Fruit fly (Drosophila melanogaster) whole organism, adult: ENCODE results near the gene bond.

Source experiments
- CG11617 ChIP-seq: fragments of 200-800 bp; sonication (Bioruptor generic); optimal IDR thresholded peaks from 2 replicates; lab custom pipeline; 2017; ENCODE audit warnings: mild to moderate bottlenecking, missing biosample characterization, missing genetic modification reagents, missing genetic modification characterization
- CG12768 ChIP-seq: fragments of 200-800 bp; sonication (Bioruptor generic); optimal IDR thresholded peaks from 2 replicates; lab custom pipeline; 2017; ENCODE audit warnings: missing biosample characterization, missing genetic modification characterization, mild to moderate bottlenecking, moderate library complexity, missing genetic modification reagents
- CG14711 ChIP-seq: fragments of 200-800 bp; sonication (Bioruptor generic); optimal IDR thresholded peaks from 2 replicates; lab custom pipeline; 2018; ENCODE audit warnings: missing biosample characterization, mild to moderate bottlenecking, missing genetic modification characterization, moderate library complexity
- CG1620 ChIP-seq: fragments of 200-800 bp; sonication (Bioruptor generic); optimal IDR thresholded peaks from 2 replicates; lab custom pipeline; 2016; ENCODE audit warnings: missing biosample characterization, missing genetic modification characterization
- CG33017 ChIP-seq: fragments of 200-800 bp; sonication (Bioruptor generic); optimal IDR thresholded peaks from 2 replicates; lab custom pipeline; 2018; ENCODE audit warnings: missing biosample characterization, mild to moderate bottlenecking, missing genetic modification characterization, moderate library complexity
- CG5204 ChIP-seq: fragments of 200-800 bp; sonication (Bioruptor generic); optimal IDR thresholded peaks from 2 replicates; lab custom pipeline; 2016; ENCODE audit warnings: missing biosample characterization, missing genetic modification characterization
- CG7045 ChIP-seq: fragments of 200-800 bp; sonication (Bioruptor generic); optimal IDR thresholded peaks from 2 replicates; lab custom pipeline; 2017; ENCODE audit warnings: missing biosample characterization, mild to moderate bottlenecking, missing genetic modification characterization
- CG7101 ChIP-seq: fragments of 200-800 bp; sonication (Bioruptor generic); optimal IDR thresholded peaks from 2 replicates; lab custom pipeline; 2018; ENCODE audit warnings: missing biosample characterization, mild to moderate bottlenecking, missing genetic modification characterization, moderate library complexity
- Clk ChIP-seq: fragments of 200-800 bp; sonication (Bioruptor generic); optimal IDR thresholded peaks from 2 replicates; lab custom pipeline; 2017; ENCODE audit warnings: missing biosample characterization, missing genetic modification characterization
- Crg-1 ChIP-seq: fragments of 200-800 bp; sonication (Bioruptor generic); optimal IDR thresholded peaks from 2 replicates; lab custom pipeline; 2016; ENCODE audit warnings: missing biosample characterization, missing genetic modification characterization
- Hr96 ChIP-seq: fragments of 200-800 bp; sonication (Bioruptor generic); optimal IDR thresholded peaks from 2 replicates; lab custom pipeline; 2016; ENCODE audit warnings: missing biosample characterization, missing genetic modification characterization
- Mnt ChIP-seq: fragments of 200-800 bp; sonication (Bioruptor generic); optimal IDR thresholded peaks from 2 replicates; lab custom pipeline; 2016; ENCODE audit warnings: missing biosample characterization, mild to moderate bottlenecking, missing genetic modification characterization
- bab1 ChIP-seq: fragments of 200-800 bp; sonication (Bioruptor generic); optimal IDR thresholded peaks from 3 replicates; lab custom pipeline; 2019; ENCODE audit warnings: missing biosample characterization, mild to moderate bottlenecking, missing genetic modification characterization, moderate library complexity
- cic ChIP-seq: fragments of 200-800 bp; sonication (Bioruptor generic); optimal IDR thresholded peaks from 2 replicates; lab custom pipeline; 2017; ENCODE audit warnings: missing biosample characterization, mild to moderate bottlenecking, missing genetic modification characterization, moderate library complexity
- cnc ChIP-seq, 2 experiments: fragments of >200 bp; optimal IDR thresholded peaks; 2 replicates each; lab custom pipeline; 2017
- kay ChIP-seq: fragments of 200-800 bp; sonication (Bioruptor generic); peaks from one replicate; lab custom pipeline; 2016; ENCODE audit warnings: missing biosample characterization, missing genetic modification characterization, borderline replicate concordance
- ovo ChIP-seq: fragments of 200-800 bp; sonication (Bioruptor generic); optimal IDR thresholded peaks from 2 replicates; lab custom pipeline; 2016; ENCODE audit warnings: missing biosample characterization, missing genetic modification characterization
- pad ChIP-seq: fragments of 200-800 bp; sonication (Bioruptor generic); optimal IDR thresholded peaks from 3 replicates; lab custom pipeline; 2017; ENCODE audit warnings: missing biosample characterization, missing genetic modification characterization, mild to moderate bottlenecking, moderate library complexity, missing genetic modification reagents
- tj ChIP-seq: fragments of 200-800 bp; sonication (Bioruptor generic); optimal IDR thresholded peaks from 3 replicates; lab custom pipeline; 2017; ENCODE audit warnings: missing biosample characterization, mild to moderate bottlenecking, missing genetic modification characterization, moderate library complexity
- toe ChIP-seq: fragments of 200-800 bp; sonication (Bioruptor generic); optimal IDR thresholded peaks from 2 replicates; lab custom pipeline; 2016; ENCODE audit warnings: missing biosample characterization, missing genetic modification characterization

Gene bond

dm6 chr3R:22550306-22550812 is at the start of gene bond:
TSS of gene bond (plus strand) at chr3R:22550680.
- TF ChIP-seq Mnt (GFP tag; lab: Kevin White, UChicago) (no peak), CG33017 (tag; lab: Kevin White, UChicago) (no peak), CG14711 (tag; lab: Kevin White, UChicago) (no peak), CG11617 (GFP tag; lab: Kevin White, UChicago) (no peak), CG12768 (GFP tag; lab: Kevin White, UChicago) (no peak), tj (GFP tag; lab: Kevin White, UChicago) (peak; percentile 87)

- TF ChIP-seq kay (GFP tag; lab: Kevin White, UChicago) (no peak), CG7045 (no peak), CG12768 (GFP tag; lab: Kevin White, UChicago) (no peak), CG11617 (GFP tag; lab: Kevin White, UChicago) (no peak)
Observed at dm6 chr3R:22503630-22504029, 46.9 kb upstream of the bond start.

dm6 chr3R:22515384-22515783 is 35.1 kb upstream of the bond start:
- TF ChIP-seq CG14711 (tag; lab: Kevin White, UChicago) (no peak), kay (GFP tag; lab: Kevin White, UChicago) (peak; percentile 2), CG7101 (tag; lab: Kevin White, UChicago) (no peak), cnc (optimal IDR thresholded peaks at IDR 0.05; lab: Kevin White, UChicago) (no peak)

DNA sequence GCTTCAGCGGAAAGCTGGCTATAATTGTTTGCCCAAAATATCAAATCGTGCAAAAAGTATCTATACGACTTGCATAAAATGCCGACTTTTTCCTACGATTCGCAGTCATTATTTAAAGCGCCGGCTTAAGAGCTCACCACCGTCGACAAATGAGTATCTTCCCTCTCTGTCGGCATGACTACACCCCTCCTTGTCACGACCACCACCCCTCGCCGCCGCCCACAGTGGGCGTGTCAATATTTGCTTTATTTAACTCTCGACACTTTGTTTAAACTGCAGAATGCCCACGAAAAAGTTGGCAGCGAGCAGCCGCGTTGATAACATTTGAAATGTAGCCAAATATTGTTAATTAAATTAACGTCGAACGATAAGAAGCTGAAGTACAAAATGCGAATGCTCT is 32.2 kb upstream of the bond start:
- TF ChIP-seq cnc (optimal IDR thresholded peaks at IDR 0.05; lab: Kevin White, UChicago) (no peak), CG7045 (peak; percentile 65), CG11617 (GFP tag; lab: Kevin White, UChicago) (peak; percentile 44), cic (GFP tag; lab: Kevin White, UChicago) (peak; percentile 58), toe (GFP tag; lab: Kevin White, UChicago) (no peak), CG12768 (GFP tag; lab: Kevin White, UChicago) (peak; percentile 50), Crg-1 (GFP tag; lab: Kevin White, UChicago) (peak; percentile 62), CG14711 (tag; lab: Kevin White, UChicago) (no peak), pad (GFP tag; lab: Kevin White, UChicago) (peak; percentile 25), CG7101 (tag; lab: Kevin White, UChicago) (peak; percentile 54), ovo (GFP tag; lab: Kevin White, UChicago) (no peak), bab1 (GFP tag; lab: Kevin White, UChicago) (no peak), Clk (no peak), CG1620 (GFP tag; lab: Kevin White, UChicago) (peak; percentile 42), CG33017 (tag; lab: Kevin White, UChicago) (peak; percentile 32), Mnt (GFP tag; lab: Kevin White, UChicago) (peak; percentile 20), CG5204 (peak; percentile 6), Hr96 (GFP tag; lab: Kevin White, UChicago) (no peak), tj (GFP tag; lab: Kevin White, UChicago) (peak; percentile 18), kay (GFP tag; lab: Kevin White, UChicago) (no peak)

dm6 chr3R:22518760-22519159 is 31.7 kb upstream of the bond start:
- TF ChIP-seq kay (GFP tag; lab: Kevin White, UChicago) (peak; percentile 95), CG5204 (no peak)

DNA sequence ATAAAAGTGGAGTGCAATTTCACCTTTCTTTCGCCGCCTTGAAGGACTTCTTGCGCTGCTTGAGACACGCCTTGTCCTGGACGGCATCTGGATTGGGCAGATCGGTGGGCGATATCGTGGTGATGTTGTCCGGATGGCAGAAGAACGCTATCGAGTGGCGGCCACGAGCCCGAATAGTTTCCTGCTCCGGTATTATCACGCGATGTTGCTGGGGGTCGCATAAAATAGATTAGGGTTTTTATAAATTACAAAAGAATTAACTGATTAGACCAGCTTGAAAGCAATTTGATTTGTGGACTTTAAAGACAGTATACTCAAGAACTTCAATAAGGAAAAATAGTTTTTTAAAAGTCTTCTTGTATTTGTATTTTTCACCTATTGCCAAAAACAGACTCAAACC is 30.0 kb upstream of the bond start:
- no peak for TF ChIP-seq pad (GFP tag; lab: Kevin White, UChicago)
- TF ChIP-seq CG14711 (tag; lab: Kevin White, UChicago), result no peak
- TF ChIP-seq Crg-1 (GFP tag; lab: Kevin White, UChicago), result no peak
- TF ChIP-seq Hr96 (GFP tag; lab: Kevin White, UChicago), result no peak
- no peak for TF ChIP-seq cnc (optimal IDR thresholded peaks at IDR 0.05; lab: Kevin White, UChicago)
- TF ChIP-seq kay (GFP tag; lab: Kevin White, UChicago), result no peak
- no peak for TF ChIP-seq CG11617 (GFP tag; lab: Kevin White, UChicago)
- no peak for TF ChIP-seq Clk

DNA sequence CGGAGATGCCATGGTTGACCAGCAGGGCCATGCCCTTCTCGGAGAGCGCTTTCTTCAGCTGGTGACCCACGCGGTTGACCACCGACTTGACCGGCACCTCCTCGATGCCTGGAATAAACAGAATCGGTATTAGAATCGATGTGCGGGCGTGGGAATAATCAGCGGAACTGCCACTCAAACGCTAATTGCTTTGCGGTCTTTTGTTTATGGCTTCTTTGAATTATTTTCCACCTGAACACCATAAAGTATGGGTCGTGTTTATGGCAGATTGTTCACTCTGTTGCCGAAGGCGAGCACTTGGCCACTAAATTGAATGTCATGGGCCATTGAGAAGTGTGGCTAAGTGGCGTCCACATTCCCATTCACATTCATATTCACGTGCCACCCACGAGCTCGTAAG is 28.4 kb upstream of the bond start:
- TF ChIP-seq CG1620 (GFP tag; lab: Kevin White, UChicago) (no peak), CG14711 (tag; lab: Kevin White, UChicago) (no peak), cic (GFP tag; lab: Kevin White, UChicago) (no peak), bab1 (GFP tag; lab: Kevin White, UChicago) (no peak), tj (GFP tag; lab: Kevin White, UChicago) (no peak), CG7045 (no peak), CG12768 (GFP tag; lab: Kevin White, UChicago) (no peak), kay (GFP tag; lab: Kevin White, UChicago) (no peak), Clk (no peak), pad (GFP tag; lab: Kevin White, UChicago) (no peak), CG7101 (tag; lab: Kevin White, UChicago) (no peak), cnc (optimal IDR thresholded peaks at IDR 0.05; lab: Kevin White, UChicago) (no peak)
